Worm (Caenorhabditis elegans) whole organism, dauer: Measurements from ENCODE around the gene K02H11.4.

Source experiments
- unc-62 ChIP-seq: sonication (generic microtip); optimal IDR thresholded peaks from 2 replicates; lab custom pipeline; 2017; ENCODE audit warnings: missing biosample characterization, missing genetic modification reagents, missing genetic modification characterization

The K02H11.4 gene

DNA sequence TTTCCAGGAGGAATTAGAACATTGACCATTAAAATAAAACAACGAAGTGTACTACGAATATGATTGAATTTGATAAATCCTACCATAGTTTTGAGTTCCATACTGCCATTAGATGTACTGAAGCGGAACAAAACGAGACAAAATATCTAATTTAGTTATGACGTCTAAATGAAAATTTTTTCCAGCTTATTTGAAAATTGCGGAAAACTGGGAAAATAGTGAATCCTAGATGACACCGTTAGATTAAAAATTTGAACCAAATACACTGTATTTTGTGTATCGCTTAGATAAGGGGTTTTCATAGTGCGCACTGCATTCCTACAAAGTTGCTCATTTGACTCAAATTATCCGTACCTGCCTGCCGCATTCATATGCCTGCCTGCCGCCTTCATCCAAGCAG lies at the start of gene K02H11.4:
Gene K02H11.4 (minus strand): TSS at position 101 of the 400 bp plus-strand sequence.
- no peak for TF ChIP-seq unc-62

- TF ChIP-seq unc-62: no peak
Observed at ce11 chrV:1579790-1580189, 48.7 kb upstream of the K02H11.4 start.

ce11 chrV:1578572-1579230 lies 47.6 kb upstream of the K02H11.4 start:
- TF ChIP-seq unc-62: no peak

DNA sequence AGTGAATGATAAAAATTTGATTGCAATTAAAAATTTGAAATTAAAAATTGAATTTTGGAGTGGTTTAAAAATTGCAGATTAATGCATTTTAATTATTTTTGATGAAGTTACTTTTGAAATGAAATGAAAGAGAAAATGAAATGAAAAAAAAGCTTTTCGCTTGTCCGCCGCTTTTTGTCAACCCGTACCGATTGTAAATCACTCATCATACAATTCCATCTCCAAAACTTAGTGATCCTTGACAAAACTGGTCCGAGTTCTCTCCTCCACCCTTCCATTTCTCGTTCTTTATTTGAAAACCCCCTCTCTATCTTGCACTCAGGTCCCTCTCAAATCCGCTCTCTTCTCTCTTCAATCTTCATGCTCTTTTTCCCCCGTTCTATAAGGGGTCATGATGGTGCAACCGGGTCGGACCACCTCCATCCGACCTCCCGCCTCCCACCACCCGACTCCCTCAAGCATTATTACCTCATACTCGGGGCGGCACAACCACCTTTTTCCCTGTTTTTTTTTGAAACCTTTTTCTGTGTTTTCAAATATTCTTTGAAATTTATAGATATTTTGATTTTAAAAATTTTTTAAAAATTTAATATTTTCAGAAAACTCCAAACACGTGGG lies 46.1 kb upstream of the K02H11.4 start:
- TF ChIP-seq unc-62: no peak

ce11 chrV:1575493-1576084 lies 44.5 kb upstream of the K02H11.4 start:
- no peak for TF ChIP-seq unc-62

ce11 chrV:1574599-1574998 lies 43.5 kb upstream of the K02H11.4 start:
- TF ChIP-seq unc-62: no peak

ce11 chrV:1572585-1572984 lies 41.5 kb upstream of the K02H11.4 start:
- TF ChIP-seq unc-62: no peak

DNA sequence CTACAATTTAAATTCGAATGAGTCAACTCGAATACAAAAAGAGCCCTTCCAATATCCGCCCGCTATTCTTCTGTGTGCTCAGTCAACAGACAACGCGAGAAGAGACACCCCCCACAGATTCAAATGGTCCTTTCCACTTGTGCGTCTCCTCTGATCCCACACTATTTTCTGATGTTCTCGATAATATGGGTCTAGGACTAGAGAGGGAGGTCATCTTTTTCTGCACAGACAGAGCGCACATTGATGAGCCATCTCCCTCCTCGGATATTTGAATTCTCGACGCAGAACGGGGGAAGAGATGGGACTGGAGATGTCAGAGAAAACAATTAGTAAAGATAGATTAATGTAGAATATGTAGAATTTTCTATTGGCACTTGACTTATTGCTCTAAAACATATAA lies 39.6 kb upstream of the K02H11.4 start:
- TF ChIP-seq unc-62: no peak

ce11 chrV:1569750-1570419 lies 38.8 kb upstream of the K02H11.4 start:
- no peak for TF ChIP-seq unc-62

DNA sequence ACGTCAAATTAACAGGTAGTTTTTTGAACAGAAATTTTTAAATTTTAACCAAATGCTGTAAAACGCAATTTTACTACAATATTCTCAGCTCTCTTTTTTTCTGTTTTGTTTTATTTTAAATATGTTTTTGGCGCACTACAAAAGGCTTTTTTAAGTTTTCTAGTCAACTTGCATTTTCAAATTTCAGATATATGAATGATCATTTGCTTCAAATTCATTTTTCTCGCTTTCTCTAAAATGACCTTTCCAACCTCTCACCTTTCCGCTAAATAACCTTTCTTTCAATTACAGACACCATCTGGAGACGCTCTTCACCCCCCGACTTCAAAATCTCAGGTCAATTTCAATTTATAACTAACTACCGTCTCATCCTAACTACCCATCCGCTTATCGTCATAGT lies 35.7 kb upstream of the K02H11.4 start, which contains the start of gene cdc-25.2:
Gene cdc-25.2 (plus strand): TSS at position 301 of the 400 bp plus-strand sequence.
- no peak for TF ChIP-seq unc-62

ce11 chrV:1558113-1558512 lies 27.1 kb upstream of the K02H11.4 start:
- no peak for TF ChIP-seq unc-62

ce11 chrV:1555072-1555471 lies 24.0 kb upstream of the K02H11.4 start:
- TF ChIP-seq unc-62: no peak

DNA sequence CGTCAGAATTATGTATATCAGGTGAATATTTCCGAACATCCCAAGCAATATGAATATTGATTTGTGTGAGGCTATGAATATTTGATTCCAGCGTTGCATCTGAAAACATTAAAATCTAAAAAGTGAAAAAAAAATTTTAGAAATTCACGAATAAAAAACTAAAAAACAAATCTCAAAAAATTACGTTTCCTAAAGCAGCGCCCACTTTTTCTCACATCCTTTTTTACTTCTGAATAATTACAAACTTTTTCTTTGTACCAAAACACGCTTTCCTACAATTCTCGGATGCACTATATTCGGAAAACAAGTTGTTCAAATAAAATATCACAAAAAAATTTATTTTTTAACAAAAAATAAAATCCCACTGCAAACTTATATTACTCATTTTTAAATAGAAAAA lies 21.9 kb upstream of the K02H11.4 start, which contains the start of gene srsx-8:
Gene srsx-8 (minus strand): TSS at position 101 of the 400 bp plus-strand sequence.
- TF ChIP-seq unc-62: no peak

- no peak for TF ChIP-seq unc-62
Observed at ce11 chrV:1551143-1551542, 20.1 kb upstream of the K02H11.4 start.

ce11 chrV:1550697-1551096 lies 19.6 kb upstream of the K02H11.4 start:
- TF ChIP-seq unc-62: no peak

- no peak for TF ChIP-seq unc-62
Observed at ce11 chrV:1547843-1548242, 16.8 kb upstream of the K02H11.4 start, which contains the start of gene F52F10.2. Gene F52F10.2 (plus strand): TSS chrV:1548143.

- no peak for TF ChIP-seq unc-62
Observed at ce11 chrV:1545694-1546093, 14.6 kb upstream of the K02H11.4 start, which contains the start of gene oac-32. Gene oac-32 (minus strand): TSS chrV:1545783.
